Fruit fly (Drosophila melanogaster): ENCODE results near the gene kug.

kug gene

DNA sequence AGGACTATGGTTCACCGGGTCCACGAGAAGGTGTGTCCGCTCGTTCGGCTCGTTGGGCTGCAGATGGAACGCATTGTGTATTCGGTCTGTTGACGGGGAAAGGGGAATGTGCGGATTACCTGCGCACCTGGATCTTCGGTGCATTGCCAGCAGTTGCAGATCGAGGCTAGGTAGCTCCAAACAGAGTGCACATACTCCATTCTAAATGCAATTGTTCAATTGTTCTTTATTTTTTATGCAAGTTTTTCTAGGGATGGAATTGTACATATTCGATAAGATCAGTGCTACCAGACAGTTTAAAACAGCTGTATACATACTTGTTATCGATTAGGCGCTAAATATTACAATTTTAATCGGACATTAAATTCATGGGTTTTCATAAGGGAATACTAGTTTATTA is 23.7 kb downstream of the kug start, which contains the start of gene Lamtor1 (continued):
- TF ChIP-seq CG11560 (tag; IDR thresholded peaks at IDR 0.05) (peak; percentile 99), trem (tag; optimal IDR thresholded peaks at IDR 0.05) (no peak), Dref (GFP tag; IDR thresholded peaks at IDR 0.05) (peak; percentile 90), Oli (tag; optimal IDR thresholded peaks at IDR 0.05) (no peak), CG4617 (GFP tag; optimal IDR thresholded peaks at IDR 0.05; ENCODE audit: borderline replicate concordance) (peak; percentile 83), pzg (GFP tag; optimal IDR thresholded peaks at IDR 0.05) (peak; percentile 64), CG12942 (GFP tag; optimal IDR thresholded peaks at IDR 0.05) (no peak), CG8290 (GFP tag; optimal IDR thresholded peaks at IDR 0.05) (no peak), CG8290 (tag; optimal IDR thresholded peaks at IDR 0.05) (no peak), unc-4 (GFP tag; IDR thresholded peaks at IDR 0.05; ENCODE audit: partially characterized antibody) (no peak; the same call in 1 of the 2 replicates)

- TF ChIP-seq cas (GFP tag; IDR thresholded peaks at IDR 0.05) (no peak), scrt (GFP tag; optimal IDR thresholded peaks at IDR 0.05) (peak; percentile 76), ewg (GFP tag; optimal IDR thresholded peaks at IDR 0.05) (peak; percentile 2), inv (GFP tag; IDR thresholded peaks at IDR 0.05; ENCODE audit: partially characterized antibody) (no peak), z (GFP tag; IDR thresholded peaks at IDR 0.05) (peak; percentile 90)
Measured at dm6 chr3L:20036610-20037009, 31.5 kb downstream of the kug start.

DNA sequence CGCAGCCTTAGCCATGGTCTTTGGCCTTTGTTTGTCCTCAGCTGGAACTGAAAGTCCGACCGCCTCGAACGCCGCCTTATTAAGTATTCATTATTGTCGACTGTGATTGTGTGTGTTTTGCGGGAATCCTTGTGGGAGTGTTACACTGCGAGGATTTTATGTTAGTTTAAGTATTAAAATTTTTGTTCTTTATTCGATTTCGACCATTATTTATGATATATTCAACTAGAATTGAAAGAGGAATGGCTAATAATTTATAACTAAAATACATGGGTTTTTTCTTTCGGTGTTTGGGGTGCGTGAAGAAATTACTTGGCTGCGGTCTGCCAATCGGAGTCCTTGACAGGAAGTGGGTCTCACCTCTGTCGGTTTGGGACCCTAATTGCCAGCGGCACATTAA is 57.4 kb downstream of the kug start:
- TF ChIP-seq Ets65A (GFP tag) (peak; percentile 24), p53 (GFP tag; optimal IDR thresholded peaks at IDR 0.05) (no peak), Hmr (GFP tag; optimal IDR thresholded peaks at IDR 0.05) (peak; percentile 55), CG1233 (GFP tag; optimal IDR thresholded peaks at IDR 0.05) (no peak), CG15514 (GFP tag; optimal IDR thresholded peaks at IDR 0.05) (peak; percentile 34), CG18599 (GFP tag; optimal IDR thresholded peaks at IDR 0.05) (peak; percentile 76), CG12659 (GFP tag; optimal IDR thresholded peaks at IDR 0.05) (peak; percentile 2), sens (GFP tag) (peak; percentile 57), CG11093 (GFP tag; IDR thresholded peaks at IDR 0.05) (peak; percentile 32; the same call in 1 of the 3 replicates), Ssrp (tag; optimal IDR thresholded peaks at IDR 0.05) (no peak), CG2889 (GFP tag; IDR thresholded peaks at IDR 0.05) (peak; percentile 23; the same call in 1 of the 3 replicates), dpn (GFP tag; optimal IDR thresholded peaks at IDR 0.05) (no peak), CG3281 (GFP tag; optimal IDR thresholded peaks at IDR 0.05) (peak; percentile 28), cwo (GFP tag; optimal IDR thresholded peaks at IDR 0.05) (peak; percentile 11), Hr51 (GFP tag; optimal IDR thresholded peaks at IDR 0.05) (peak in 1 of 2 experiments; percentile 29), CG2120 (GFP tag; optimal IDR thresholded peaks at IDR 0.05) (peak; percentile 55), dmrt99B (tag; optimal IDR thresholded peaks at IDR 0.05) (peak; percentile 18), CG15269 (tag; optimal IDR thresholded peaks at IDR 0.05) (peak; percentile 34), Drgx (GFP tag; IDR thresholded peaks at IDR 0.05) (no peak), lab (GFP tag; optimal IDR thresholded peaks at IDR 0.05) (peak; percentile 58), Meics (GFP tag; optimal IDR thresholded peaks at IDR 0.05) (peak; percentile 29), caup (GFP tag; optimal IDR thresholded peaks at IDR 0.05; ENCODE audit: severe bottlenecking) (peak; percentile 1), seq (GFP tag; IDR thresholded peaks at IDR 0.05) (0 out of 2 replicates have a peak, but pooled peaks have one; percentile 54)

Measured in whole organism, embryonic.